Fruit fly (Drosophila melanogaster) whole organism, embryonic: Measurements from ENCODE around the gene a5.

Experiments used
- ATbp ChIP-seq: fragments of 200-800 bp; sonication (Bioruptor generic); optimal IDR thresholded peaks from 2 replicates; lab custom pipeline; 2017; ENCODE audit warnings: missing biosample characterization, mild to moderate bottlenecking, missing genetic modification characterization, missing genetic modification reagents
- BtbVII ChIP-seq: fragments of 200-800 bp; sonication (Bioruptor generic); optimal IDR thresholded peaks from 3 replicates; lab custom pipeline; 2017; ENCODE audit warnings: missing biosample characterization, mild to moderate bottlenecking, missing genetic modification characterization
- CG10147 ChIP-seq: fragments of 200-800 bp; sonication (Bioruptor generic); optimal IDR thresholded peaks from 2 replicates; lab custom pipeline; 2019; ENCODE audit warnings: missing biosample characterization, mild to moderate bottlenecking, missing genetic modification characterization, moderate library complexity
- CG11456 ChIP-seq: fragments of 200-800 bp; sonication (Bioruptor generic); IDR thresholded peaks from 3 replicates; pipeline ENCODE4 v1.3.6; 2022; ENCODE audit warnings: missing biosample characterization, missing genetic modification characterization
- CG11504 ChIP-seq: fragments of 200-800 bp; sonication (Bioruptor generic); optimal IDR thresholded peaks from 3 replicates; lab custom pipeline; 2019; ENCODE audit warnings: missing biosample characterization, mild to moderate bottlenecking, missing genetic modification characterization, moderate library complexity
- CG11560 ChIP-seq: fragments of 200-800 bp; sonication (Bioruptor generic); IDR thresholded peaks from 3 replicates; pipeline ENCODE4 v1.3.6; 2022; ENCODE audit warnings: missing biosample characterization, missing genetic modification characterization
- CG14441 ChIP-seq: fragments of 200-800 bp; sonication (Bioruptor generic); IDR thresholded peaks from 2 replicates; pipeline ENCODE4 v1.3.6; 2022; ENCODE audit warnings: missing biosample characterization, missing genetic modification characterization
- CG1529 ChIP-seq: fragments of 200-800 bp; sonication (Bioruptor generic); optimal IDR thresholded peaks from 3 replicates; lab custom pipeline; 2018; ENCODE audit warnings: missing biosample characterization, missing genetic modification characterization
- CG17568 ChIP-seq: fragments of 200-800 bp; sonication (Bioruptor generic); optimal IDR thresholded peaks from 2 replicates; lab custom pipeline; 2018; ENCODE audit warnings: missing biosample characterization, mild to moderate bottlenecking, missing genetic modification characterization, moderate library complexity
- CG18599 ChIP-seq: fragments of 200-800 bp; sonication (Bioruptor generic); optimal IDR thresholded peaks from 3 replicates; lab custom pipeline; 2017; ENCODE audit warnings: missing biosample characterization, missing genetic modification characterization, mild to moderate bottlenecking, moderate library complexity, missing genetic modification reagents
- CG2120 ChIP-seq: fragments of 200-800 bp; sonication (Bioruptor generic); optimal IDR thresholded peaks from 3 replicates; lab custom pipeline; 2016; ENCODE audit warnings: missing biosample characterization, missing genetic modification characterization
- CG2678 ChIP-seq: fragments of 200-800 bp; sonication (Bioruptor generic); optimal IDR thresholded peaks from 3 replicates; lab custom pipeline; 2019; ENCODE audit warnings: missing biosample characterization, mild to moderate bottlenecking, missing genetic modification characterization, moderate library complexity
- CG31365 ChIP-seq: fragments of 200-800 bp; sonication (Bioruptor generic); optimal IDR thresholded peaks from 2 replicates; lab custom pipeline; 2018; ENCODE audit warnings: missing biosample characterization, mild to moderate bottlenecking, missing genetic modification characterization
- CG3726 ChIP-seq: fragments of 200-800 bp; sonication (Bioruptor generic); IDR thresholded peaks from 3 replicates; pipeline ENCODE4, ENCODE4 v1.3.6; 2022; ENCODE audit warnings: missing biosample characterization, missing genetic modification characterization
- CG4404 ChIP-seq: fragments of 200-800 bp; sonication (Bioruptor generic); IDR thresholded peaks from 2 replicates; pipeline ENCODE4 v1.3.6; 2022; ENCODE audit warnings: missing biosample characterization, missing genetic modification characterization
- CG6854 ChIP-seq: fragments of 200-800 bp; sonication (Bioruptor generic); optimal IDR thresholded peaks from 3 replicates; lab custom pipeline; 2017; ENCODE audit warnings: missing biosample characterization, mild to moderate bottlenecking, missing genetic modification characterization
- CG8089 ChIP-seq: fragments of 200-800 bp; sonication (Bioruptor generic); optimal IDR thresholded peaks from 3 replicates; lab custom pipeline; 2016; ENCODE audit warnings: missing biosample characterization, missing genetic modification characterization
- CG9727 ChIP-seq: fragments of 200-800 bp; sonication (Bioruptor generic); optimal IDR thresholded peaks from 3 replicates; lab custom pipeline; 2017; ENCODE audit warnings: missing biosample characterization, mild to moderate bottlenecking, missing genetic modification characterization
- CG9932 ChIP-seq: fragments of 200-800 bp; sonication (Bioruptor generic); IDR thresholded peaks from 2 replicates; pipeline ENCODE4 v1.3.6; 2022; ENCODE audit warnings: missing biosample characterization, missing genetic modification characterization
- CHES-1-like ChIP-seq: fragments of 200-800 bp; sonication (Bioruptor generic); optimal IDR thresholded peaks from 2 replicates; lab custom pipeline; 2016; ENCODE audit warnings: missing biosample characterization, missing genetic modification characterization
- CrebB ChIP-seq: fragments of 200-800 bp; sonication (Bioruptor generic); optimal IDR thresholded peaks from 3 replicates; lab custom pipeline; 2018; ENCODE audit warnings: missing biosample characterization, mild to moderate bottlenecking, missing genetic modification characterization
- Dbx ChIP-seq: fragments of 200-800 bp; sonication (Bioruptor generic); IDR thresholded peaks from 3 replicates; pipeline ENCODE4 v1.3.6; 2022; ENCODE audit warnings: missing biosample characterization, missing genetic modification characterization
- Gug ChIP-seq: fragments of 200-800 bp; sonication (Bioruptor generic); IDR thresholded peaks from 4 replicates; pipeline ENCODE4 v1.3.6; 2022; ENCODE audit warnings: missing biosample characterization, missing genetic modification characterization
- Med ChIP-seq: fragments of 200-800 bp; sonication (Bioruptor generic); peaks from one replicate; lab custom pipeline; 2016; ENCODE audit warnings: missing biosample characterization, missing genetic modification characterization, mild to moderate bottlenecking, inconsistent platforms, moderate library complexity
- Mrtf ChIP-seq: fragments of 200-800 bp; sonication (Bioruptor generic); IDR thresholded peaks from 3 replicates; pipeline ENCODE4 v1.3.6; 2022; ENCODE audit warnings: missing biosample characterization, missing genetic modification characterization
- NK7.1 ChIP-seq: fragments of 200-800 bp; sonication (Bioruptor generic); optimal IDR thresholded peaks from 3 replicates; lab custom pipeline; 2016; ENCODE audit warnings: missing biosample characterization, missing genetic modification characterization
- Optix ChIP-seq: fragments of 200-800 bp; sonication (Bioruptor generic); IDR thresholded peaks from 3 replicates; pipeline ENCODE4 v1.3.6; 2022; ENCODE audit warnings: missing biosample characterization, missing genetic modification characterization
- Ptx1 ChIP-seq: fragments of 200-800 bp; sonication (Bioruptor generic); IDR thresholded peaks from 2 replicates; pipeline ENCODE4 v1.3.6; 2022; ENCODE audit warnings: missing biosample characterization, missing genetic modification characterization
- Rfx ChIP-seq: fragments of 200-800 bp; sonication (Bioruptor generic); IDR thresholded peaks from 2 replicates; pipeline ENCODE4 v1.3.6; 2022; ENCODE audit warnings: missing biosample characterization, missing genetic modification characterization
- Spps ChIP-seq: fragments of 200-800 bp; sonication (Bioruptor generic); optimal IDR thresholded peaks from 2 replicates; lab custom pipeline; 2018; ENCODE audit warnings: missing biosample characterization, mild to moderate bottlenecking, missing genetic modification characterization
- az2 ChIP-seq: fragments of 200-800 bp; sonication (Bioruptor generic); optimal IDR thresholded peaks from 3 replicates; lab custom pipeline; 2016; ENCODE audit warnings: missing biosample characterization, missing genetic modification characterization
- chinmo ChIP-seq: fragments of 200-800 bp; sonication (Bioruptor generic); IDR thresholded peaks from 4 replicates; pipeline ENCODE4 v1.3.6; 2022; ENCODE audit warnings: missing biosample characterization, missing genetic modification characterization; ENCODE audit not compliant: partially characterized antibody
- dmrt99B ChIP-seq: fragments of 200-800 bp; sonication (Bioruptor generic); optimal IDR thresholded peaks from 2 replicates; lab custom pipeline; 2018; ENCODE audit warnings: missing biosample characterization, mild to moderate bottlenecking, missing genetic modification characterization, moderate library complexity
- esg ChIP-seq: fragments of 200-800 bp; sonication (Bioruptor generic); conservative IDR thresholded peaks from 2 replicates; pipeline ENCODE4 v1.3.6; 2022; ENCODE audit warnings: missing biosample characterization, missing genetic modification characterization
- inv ChIP-seq: fragments of 200-800 bp; sonication (Bioruptor generic); IDR thresholded peaks from 2 replicates; pipeline ENCODE4 v1.3.6; 2022; ENCODE audit warnings: missing biosample characterization, missing genetic modification characterization; ENCODE audit not compliant: partially characterized antibody
- lmd ChIP-seq: fragments of 200-800 bp; sonication (Bioruptor generic); IDR thresholded peaks from 2 replicates; pipeline ENCODE4 v1.3.6; 2022; ENCODE audit warnings: missing biosample characterization, missing genetic modification characterization
- lov ChIP-seq, 2 experiments: fragments of 200-800 bp in 1 of 2; fragments of >200 bp in 1 of 2; sonication (Bioruptor generic) in 1 of 2; IDR thresholded peaks in 1 of 2; optimal IDR thresholded peaks in 1 of 2; 2 replicates in 1 of 2; 3 replicates in 1 of 2; pipeline versions ENCODE4 v1.3.6 to Lab custom; 2017 to 2022; ENCODE audit warnings: missing biosample characterization in 1 of 2, missing genetic modification characterization in 1 of 2
- mld ChIP-seq: fragments of 200-800 bp; sonication (Bioruptor generic); IDR thresholded peaks from 3 replicates; pipeline ENCODE4 v1.3.6; 2022; ENCODE audit warnings: missing biosample characterization, missing genetic modification characterization; ENCODE audit not compliant: partially characterized antibody
- nerfin-1 ChIP-seq: fragments of 200-800 bp; sonication (Bioruptor generic); optimal IDR thresholded peaks from 3 replicates; lab custom pipeline; 2019; ENCODE audit warnings: missing biosample characterization, mild to moderate bottlenecking, missing genetic modification characterization, moderate library complexity
- nmo ChIP-seq: fragments of 200-800 bp; sonication (Bioruptor generic); optimal IDR thresholded peaks from 2 replicates; lab custom pipeline; 2018; ENCODE audit warnings: missing biosample characterization, mild to moderate bottlenecking, missing genetic modification characterization, moderate library complexity
- onecut ChIP-seq: fragments of 200-800 bp; sonication (Bioruptor generic); IDR thresholded peaks from 2 replicates; pipeline ENCODE4 v1.3.6; 2022; ENCODE audit warnings: missing biosample characterization, missing genetic modification characterization
- prd ChIP-seq, 3 experiments: fragments of >200 bp in 2 of 3; fragments of 200-800 bp in 1 of 3; sonication (Bioruptor generic) in 1 of 3; optimal IDR thresholded peaks in 2 of 3; IDR thresholded peaks in 1 of 3; 2 replicates in 2 of 3; 3 replicates in 1 of 3; pipeline versions ENCODE4 v1.3.6 to Lab custom; 2017 to 2022; ENCODE audit warnings: missing biosample characterization in 1 of 3, missing genetic modification characterization in 1 of 3
- sisA ChIP-seq: fragments of 200-800 bp; sonication (Bioruptor generic); IDR thresholded peaks from 2 replicates; pipeline ENCODE4 v1.3.6; 2022; ENCODE audit warnings: missing biosample characterization, missing genetic modification characterization
- stc ChIP-seq: fragments of 200-800 bp; sonication (Bioruptor generic); IDR thresholded peaks from 2 replicates; pipeline ENCODE4 v1.3.6; 2022; ENCODE audit warnings: missing biosample characterization, missing genetic modification characterization
- tap ChIP-seq: fragments of 200-800 bp; optimal IDR thresholded peaks from 3 replicates; lab custom pipeline; 2019; ENCODE audit warnings: missing biosample characterization, mild to moderate bottlenecking, missing genetic modification characterization, moderate library complexity
- tgo ChIP-seq: fragments of 200-800 bp; sonication (Bioruptor generic); IDR thresholded peaks from 3 replicates; pipeline ENCODE4 v1.3.6; 2022; ENCODE audit warnings: missing biosample characterization, missing genetic modification characterization
- wdn ChIP-seq: fragments of 200-800 bp; sonication (Bioruptor generic); IDR thresholded peaks from 2 replicates; pipeline ENCODE4 v1.3.6; 2022; ENCODE audit warnings: missing biosample characterization, missing genetic modification characterization
- wor ChIP-seq: fragments of 200-800 bp; sonication (Bioruptor generic); IDR thresholded peaks from 2 replicates; pipeline ENCODE4 v1.3.6; 2022; ENCODE audit warnings: missing biosample characterization, missing genetic modification characterization
- zfh1 ChIP-seq: fragments of 200-800 bp; sonication (Bioruptor generic); IDR thresholded peaks from 3 replicates; pipeline ENCODE4 v1.3.6; 2022; ENCODE audit warnings: missing biosample characterization, missing genetic modification characterization

a5 gene

DNA sequence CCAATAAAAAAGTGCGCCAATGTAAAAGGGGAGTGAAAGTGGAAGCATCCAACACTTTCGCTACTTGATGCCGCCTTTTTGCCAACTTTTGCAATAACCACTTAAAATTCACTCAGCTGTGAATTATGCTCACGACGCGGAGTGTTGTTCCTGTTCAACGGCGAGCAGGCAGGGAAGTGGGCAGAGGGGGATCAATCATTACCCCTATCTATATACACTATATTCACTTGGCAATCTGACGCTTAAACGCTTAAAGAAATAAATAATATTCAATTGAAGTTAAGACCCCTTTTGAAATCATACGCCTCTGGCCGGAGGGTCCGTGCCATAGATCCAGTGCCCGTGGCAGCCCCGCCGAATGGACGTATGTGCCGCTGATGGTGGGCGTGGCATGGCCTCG lies 13.7 kb upstream of the a5 start:
- TF ChIP-seq CG6854 (no peak), Med (GFP tag; lab: Kevin White, UChicago) (peak; percentile 54), mld (GFP tag; lab: Robert Waterston, UW) (no peak), stc (GFP tag; lab: Robert Waterston, UW) (no peak), Dbx (peak; percentile 46; the same call in 1 of the 3 replicates), tgo (GFP tag; lab: Robert Waterston, UW) (no peak), nmo (no peak), CG31365 (tag; lab: Kevin White, UChicago) (no peak), CG4404 (GFP tag; lab: Robert Waterston, UW) (peak; percentile 18; the same call in 1 of the 2 replicates), CG3726 (GFP tag; lab: Robert Waterston, UW) (no peak), lmd (GFP tag; lab: Robert Waterston, UW) (peak; percentile 17; the same call in 1 of the 2 replicates), CG1529 (no peak), CG14441 (GFP tag; lab: Robert Waterston, UW) (0 out of 2 replicates have a peak, but pooled peaks have one; percentile 14), az2 (no peak), CG8089 (GFP tag; lab: Kevin White, UChicago) (no peak), CG9932 (GFP tag; lab: Robert Waterston, UW) (peak; percentile 48), nerfin-1 (tag; lab: Kevin White, UChicago) (no peak), prd (optimal IDR thresholded peaks at IDR 0.05; lab: Kevin White, UChicago) (no peak), prd (GFP tag; IDR thresholded peaks at IDR 0.05; lab: Robert Waterston, UW) (peak; percentile 63), sisA (0 out of 2 replicates have a peak, but pooled peaks have one; percentile 9), tap (tag; lab: Kevin White, UChicago) (no peak), BtbVII (GFP tag; lab: Kevin White, UChicago) (no peak), CG11560 (tag; lab: Robert Waterston, UW) (0 out of 3 replicates have a peak, but pooled peaks have one; percentile 27), lov (optimal IDR thresholded peaks at IDR 0.05; lab: Kevin White, UChicago) (no peak), lov (GFP tag; IDR thresholded peaks at IDR 0.05; lab: Robert Waterston, UW) (no peak), esg (GFP tag; lab: Robert Waterston, UW) (no peak), zfh1 (0 out of 3 replicates have a peak, but pooled peaks have one; percentile 14), CG2120 (GFP tag; lab: Kevin White, UChicago) (peak; percentile 3), Mrtf (GFP tag; lab: Robert Waterston, UW) (0 out of 3 replicates have a peak, but pooled peaks have one; percentile 14), CG11456 (0 out of 3 replicates have a peak, but pooled peaks have one; percentile 5), Gug (GFP tag; lab: Robert Waterston, UW) (0 out of 4 replicates have a peak, but pooled peaks have one; percentile 11), CrebB (tag; lab: Kevin White, UChicago) (no peak), inv (no peak), wdn (GFP tag; lab: Robert Waterston, UW) (peak; percentile 15; the same call in 1 of the 2 replicates), CG11504 (peak; percentile 4), wor (no peak), Optix (GFP tag; lab: Robert Waterston, UW) (peak; percentile 10; the same call in 1 of the 3 replicates), NK7.1 (GFP tag; lab: Kevin White, UChicago) (no peak), onecut (no peak), CG18599 (GFP tag; lab: Kevin White, UChicago) (peak; percentile 32), CG10147 (GFP tag; lab: Kevin White, UChicago) (no peak), dmrt99B (peak; percentile 4), chinmo (GFP tag; lab: Robert Waterston, UW) (no peak), CHES-1-like (GFP tag; lab: Kevin White, UChicago) (no peak), Spps (tag; lab: Kevin White, UChicago) (no peak), CG17568 (GFP tag; lab: Kevin White, UChicago) (no peak), ATbp (GFP tag; lab: Kevin White, UChicago) (no peak), CG9727 (GFP tag; lab: Kevin White, UChicago) (no peak), Ptx1 (0 out of 2 replicates have a peak, but pooled peaks have one; percentile 27), CG2678 (tag; lab: Kevin White, UChicago) (peak; percentile 1), Rfx (peak; percentile 49)
